Worm (Caenorhabditis elegans) whole organism, L3 larva: Measurements from ENCODE around the gene ZK1320.3.

ENCODE experiments used
- aly-2 ChIP-seq: fragments of 150-350 bp; optimal IDR thresholded peaks from 2 replicates; lab custom pipeline; 2014; ENCODE audit warnings: missing biosample characterization, missing genetic modification characterization
- daf-12 ChIP-seq: fragments of 150-350 bp; optimal IDR thresholded peaks from 2 replicates; lab custom pipeline; 2014; ENCODE audit warnings: missing biosample characterization, missing genetic modification reagents, missing genetic modification characterization
- fkh-2 ChIP-seq: fragments of 150-350 bp; optimal IDR thresholded peaks from 2 replicates; lab custom pipeline; 2014; ENCODE audit warnings: missing biosample characterization, missing genetic modification reagents, missing genetic modification characterization
- nhr-11 ChIP-seq: fragments of 150-350 bp; optimal IDR thresholded peaks from 2 replicates; lab custom pipeline; 2014; ENCODE audit warnings: missing biosample characterization, missing genetic modification characterization
- nhr-237 ChIP-seq: fragments of 150-350 bp; optimal IDR thresholded peaks from 2 replicates; lab custom pipeline; 2014; ENCODE audit warnings: missing biosample characterization, missing genetic modification characterization
- pqm-1 ChIP-seq: fragments of 150-350 bp; optimal IDR thresholded peaks from 2 replicates; lab custom pipeline; 2017; ENCODE audit warnings: missing biosample characterization, missing genetic modification characterization, inconsistent platforms
- unc-39 ChIP-seq: sonication (generic microtip); optimal IDR thresholded peaks from 4 replicates; lab custom pipeline; 2017; ENCODE audit warnings: missing biosample characterization, missing genetic modification characterization
- ztf-11 ChIP-seq: fragments of 150-350 bp; optimal IDR thresholded peaks from 2 replicates; lab custom pipeline; 2014; ENCODE audit warnings: missing biosample characterization, missing genetic modification characterization

- no peak for TF ChIP-seq nhr-11 (tag; lab: Kevin White, UChicago)
- TF ChIP-seq ztf-11 (tag; lab: Kevin White, UChicago), result no peak
- TF ChIP-seq fkh-2 (tag; lab: Kevin White, UChicago), result no peak
- TF ChIP-seq daf-12 (tag; lab: Kevin White, UChicago), result no peak
- no peak for TF ChIP-seq unc-39 (tag; lab: Kevin White, UChicago)
- TF ChIP-seq nhr-237 (tag; lab: Kevin White, UChicago), result no peak
- no peak for TF ChIP-seq pqm-1
- no peak for TF ChIP-seq aly-2 (tag; lab: Kevin White, UChicago)
These were observed 23.9 kb downstream of the ZK1320.3 start, which contains the start of gene ZK1307.7 for ce11 chrII:9636300-9636699.
